Fruit fly (Drosophila melanogaster) whole organism, embryonic: ENCODE results near the gene Ssl2.

Experiments
- Aef1 ChIP-seq: fragments of 200-800 bp; sonication (Bioruptor generic); IDR thresholded peaks from 3 replicates; pipeline ENCODE4 v1.3.6; 2022; ENCODE audit warnings: missing biosample characterization, missing genetic modification characterization
- CG10274 ChIP-seq: fragments of 200-800 bp; sonication (Bioruptor generic); optimal IDR thresholded peaks from 3 replicates; lab custom pipeline; 2017; ENCODE audit warnings: missing biosample characterization, mild to moderate bottlenecking, missing genetic modification characterization
- CG11456 ChIP-seq: fragments of 200-800 bp; sonication (Bioruptor generic); IDR thresholded peaks from 3 replicates; pipeline ENCODE4 v1.3.6; 2022; ENCODE audit warnings: missing biosample characterization, missing genetic modification characterization
- CG12155 ChIP-seq: fragments of 200-800 bp; sonication (Bioruptor generic); optimal IDR thresholded peaks from 3 replicates; lab custom pipeline; 2016; ENCODE audit warnings: missing biosample characterization, missing genetic modification characterization
- CG12942 ChIP-seq: fragments of 200-800 bp; sonication (Bioruptor generic); optimal IDR thresholded peaks from 3 replicates; lab custom pipeline; 2016; ENCODE audit warnings: missing biosample characterization, missing genetic modification characterization
- CG15011 ChIP-seq: fragments of 200-800 bp; sonication (Bioruptor generic); optimal IDR thresholded peaks from 3 replicates; lab custom pipeline; 2018; ENCODE audit warnings: missing biosample characterization, mild to moderate bottlenecking, missing genetic modification characterization
- CG15073 ChIP-seq: fragments of 200-800 bp; sonication (Bioruptor generic); optimal IDR thresholded peaks from 2 replicates; lab custom pipeline; 2016; ENCODE audit warnings: missing biosample characterization, missing genetic modification characterization
- CG1602 ChIP-seq: fragments of 200-800 bp; sonication (Bioruptor generic); optimal IDR thresholded peaks from 3 replicates; lab custom pipeline; 2016; ENCODE audit warnings: missing biosample characterization, missing genetic modification characterization
- CG16779 ChIP-seq: fragments of 200-800 bp; sonication (Bioruptor generic); IDR thresholded peaks from 2 replicates; pipeline ENCODE4 v1.3.6; 2022; ENCODE audit warnings: missing biosample characterization, missing genetic modification characterization
- CG16863 ChIP-seq: fragments of 200-800 bp; sonication (Bioruptor generic); optimal IDR thresholded peaks from 3 replicates; lab custom pipeline; 2016; ENCODE audit warnings: missing biosample characterization, missing genetic modification characterization
- CG17186 ChIP-seq: fragments of 200-800 bp; sonication (Bioruptor generic); optimal IDR thresholded peaks from 3 replicates; lab custom pipeline; 2017; ENCODE audit warnings: missing biosample characterization, missing genetic modification reagents, missing genetic modification characterization
- CG17385 ChIP-seq: fragments of 200-800 bp; sonication (Bioruptor generic); optimal IDR thresholded peaks from 3 replicates; lab custom pipeline; 2018; ENCODE audit warnings: missing biosample characterization, mild to moderate bottlenecking, missing genetic modification characterization
- CG30403 ChIP-seq: fragments of 200-800 bp; sonication (Bioruptor generic); optimal IDR thresholded peaks from 3 replicates; lab custom pipeline; 2016; ENCODE audit warnings: missing biosample characterization, missing genetic modification characterization
- CG31388 ChIP-seq: fragments of 200-800 bp; sonication (Bioruptor generic); optimal IDR thresholded peaks from 2 replicates; lab custom pipeline; 2016; ENCODE audit warnings: missing biosample characterization, missing genetic modification characterization
- CG3163 ChIP-seq: fragments of 200-800 bp; sonication (Bioruptor generic); optimal IDR thresholded peaks from 3 replicates; lab custom pipeline; 2016; ENCODE audit warnings: missing biosample characterization, missing genetic modification characterization
- CG32532 ChIP-seq: fragments of 200-800 bp; sonication (Bioruptor generic); IDR thresholded peaks from 2 replicates; pipeline ENCODE4 v1.3.6; 2022; ENCODE audit warnings: missing biosample characterization, missing genetic modification characterization
- CG4424 ChIP-seq: fragments of 200-800 bp; sonication (Bioruptor generic); optimal IDR thresholded peaks from 3 replicates; lab custom pipeline; 2016; ENCODE audit warnings: missing biosample characterization, missing genetic modification characterization
- CG4820 ChIP-seq: fragments of 200-800 bp; sonication (Bioruptor generic); optimal IDR thresholded peaks from 3 replicates; lab custom pipeline; 2016; ENCODE audit warnings: missing biosample characterization, missing genetic modification characterization
- CG6654 ChIP-seq: fragments of 200-800 bp; sonication (Bioruptor generic); optimal IDR thresholded peaks from 2 replicates; lab custom pipeline; 2017; ENCODE audit warnings: missing biosample characterization, mild to moderate bottlenecking, missing genetic modification characterization
- CG6765 ChIP-seq: fragments of 200-800 bp; sonication (Bioruptor generic); optimal IDR thresholded peaks from 3 replicates; lab custom pipeline; 2017; ENCODE audit warnings: missing biosample characterization, mild to moderate bottlenecking, missing genetic modification characterization
- CG6854 ChIP-seq: fragments of 200-800 bp; sonication (Bioruptor generic); optimal IDR thresholded peaks from 3 replicates; lab custom pipeline; 2017; ENCODE audit warnings: missing biosample characterization, mild to moderate bottlenecking, missing genetic modification characterization
- CG7786 ChIP-seq: fragments of 200-800 bp; sonication (Bioruptor generic); optimal IDR thresholded peaks from 2 replicates; lab custom pipeline; 2016; ENCODE audit warnings: missing biosample characterization, missing genetic modification characterization
- CG7839 ChIP-seq: fragments of 200-800 bp; sonication (Bioruptor generic); optimal IDR thresholded peaks from 3 replicates; lab custom pipeline; 2018; ENCODE audit warnings: missing biosample characterization, mild to moderate bottlenecking, missing genetic modification characterization, moderate library complexity
- CG8388 ChIP-seq: fragments of 200-800 bp; sonication (Bioruptor generic); optimal IDR thresholded peaks from 2 replicates; lab custom pipeline; 2019; ENCODE audit warnings: missing biosample characterization, mild to moderate bottlenecking, missing genetic modification characterization, moderate library complexity
- CoRest ChIP-seq: fragments of 200-800 bp; sonication (Bioruptor generic); optimal IDR thresholded peaks from 3 replicates; lab custom pipeline; 2018; ENCODE audit warnings: missing biosample characterization, mild to moderate bottlenecking, missing genetic modification characterization, moderate library complexity
- D ChIP-seq, 2 experiments: fragments of 200-800 bp in 1 of 2; fragments of >200 bp in 1 of 2; sonication (Bioruptor generic) in 1 of 2; optimal IDR thresholded peaks; 2 replicates in 1 of 2; 3 replicates in 1 of 2; lab custom pipeline; 2017; ENCODE audit warnings: mild to moderate bottlenecking in 1 of 2, missing biosample characterization in 1 of 2, missing genetic modification characterization in 1 of 2, missing genetic modification reagents in 1 of 2
- Dip2 ChIP-seq: fragments of 200-800 bp; sonication (Bioruptor generic); IDR thresholded peaks from 2 replicates; pipeline ENCODE4 v1.3.6; 2022; ENCODE audit warnings: missing biosample characterization, missing genetic modification characterization
- Doc3 ChIP-seq: fragments of 200-800 bp; sonication (Bioruptor generic); IDR thresholded peaks from 3 replicates; pipeline ENCODE4 v1.3.6; 2022; ENCODE audit warnings: missing biosample characterization, missing genetic modification characterization; ENCODE audit not compliant: partially characterized antibody
- E2f1 ChIP-seq: fragments of 200-800 bp; sonication (Bioruptor generic); IDR thresholded peaks from 2 replicates; pipeline ENCODE4 v1.3.6; 2022; ENCODE audit warnings: missing biosample characterization, missing genetic modification characterization
- E2f2 ChIP-seq: fragments of 200-800 bp; sonication (Bioruptor generic); IDR thresholded peaks from 2 replicates; pipeline ENCODE4 v1.3.6; 2022; ENCODE audit warnings: missing biosample characterization, missing genetic modification characterization
- Fer1 ChIP-seq: fragments of 200-800 bp; sonication (Bioruptor generic); optimal IDR thresholded peaks from 2 replicates; lab custom pipeline; 2017; ENCODE audit warnings: missing biosample characterization, mild to moderate bottlenecking, missing genetic modification characterization
- HHEX ChIP-seq: fragments of 200-800 bp; sonication (Bioruptor generic); optimal IDR thresholded peaks from 3 replicates; lab custom pipeline; 2017; ENCODE audit warnings: missing biosample characterization, mild to moderate bottlenecking, missing genetic modification characterization, missing genetic modification reagents
- Lhr ChIP-seq: fragments of 200-800 bp; sonication (Bioruptor generic); optimal IDR thresholded peaks from 3 replicates; lab custom pipeline; 2017; ENCODE audit warnings: mild to moderate bottlenecking, missing biosample characterization, missing genetic modification reagents, missing genetic modification characterization
- NK7.1 ChIP-seq: fragments of 200-800 bp; sonication (Bioruptor generic); optimal IDR thresholded peaks from 3 replicates; lab custom pipeline; 2016; ENCODE audit warnings: missing biosample characterization, missing genetic modification characterization
- Optix ChIP-seq: fragments of 200-800 bp; sonication (Bioruptor generic); IDR thresholded peaks from 3 replicates; pipeline ENCODE4 v1.3.6; 2022; ENCODE audit warnings: missing biosample characterization, missing genetic modification characterization
- Six4 ChIP-seq: fragments of 200-800 bp; sonication (Bioruptor generic); optimal IDR thresholded peaks from 2 replicates; lab custom pipeline; 2016; ENCODE audit warnings: missing biosample characterization, missing genetic modification characterization
- bcd ChIP-seq: fragments of 200-800 bp; sonication (Bioruptor generic); optimal IDR thresholded peaks from 2 replicates; lab custom pipeline; 2017; ENCODE audit warnings: missing biosample characterization, mild to moderate bottlenecking, missing genetic modification characterization
- bowl ChIP-seq: fragments of 200-800 bp; sonication (Bioruptor generic); IDR thresholded peaks from 2 replicates; pipeline ENCODE4 v1.3.6; 2022; ENCODE audit warnings: missing biosample characterization, missing genetic modification characterization
- cad ChIP-seq: fragments of >200 bp; optimal IDR thresholded peaks from 2 replicates; lab custom pipeline; 2017; ENCODE audit warnings: missing biosample characterization, missing genetic modification characterization
- dmrt99B ChIP-seq: fragments of 200-800 bp; sonication (Bioruptor generic); optimal IDR thresholded peaks from 2 replicates; lab custom pipeline; 2018; ENCODE audit warnings: missing biosample characterization, mild to moderate bottlenecking, missing genetic modification characterization, moderate library complexity
- grn ChIP-seq: fragments of 200-800 bp; sonication (Bioruptor generic); optimal IDR thresholded peaks from 3 replicates; lab custom pipeline; 2017; ENCODE audit warnings: missing biosample characterization, missing genetic modification characterization
- gsb ChIP-seq: fragments of 200-800 bp; sonication (Bioruptor generic); IDR thresholded peaks from 2 replicates; pipeline ENCODE4 v1.3.6; 2022; ENCODE audit warnings: missing biosample characterization, missing genetic modification characterization
- hth ChIP-seq: fragments of >200 bp; optimal IDR thresholded peaks from 2 replicates; lab custom pipeline; 2017; ENCODE audit warnings: inconsistent platforms
- kay ChIP-seq: fragments of 200-800 bp; sonication (Bioruptor generic); optimal IDR thresholded peaks from 2 replicates; lab custom pipeline; 2016; ENCODE audit warnings: missing biosample characterization, missing genetic modification characterization
- knrl ChIP-seq: fragments of 200-800 bp; sonication (Bioruptor generic); IDR thresholded peaks from 3 replicates; pipeline ENCODE4 v1.3.6; 2022; ENCODE audit warnings: missing biosample characterization, missing genetic modification characterization; ENCODE audit not compliant: partially characterized antibody
- maf-S ChIP-seq: fragments of 200-800 bp; sonication (Bioruptor generic); optimal IDR thresholded peaks from 2 replicates; lab custom pipeline; 2016; ENCODE audit warnings: missing biosample characterization, missing genetic modification characterization
- peb ChIP-seq: fragments of 200-800 bp; sonication (Bioruptor generic); IDR thresholded peaks from 2 replicates; pipeline ENCODE4 v1.3.6; 2022; ENCODE audit warnings: missing biosample characterization, missing genetic modification characterization
- phol ChIP-seq: fragments of 200-800 bp; sonication (Bioruptor generic); optimal IDR thresholded peaks from 3 replicates; lab custom pipeline; 2018; ENCODE audit warnings: missing biosample characterization, mild to moderate bottlenecking, missing genetic modification characterization, moderate library complexity
- pita ChIP-seq: fragments of 200-800 bp; sonication (Bioruptor generic); optimal IDR thresholded peaks from 2 replicates; lab custom pipeline; 2017; ENCODE audit warnings: missing biosample characterization, mild to moderate bottlenecking, missing genetic modification characterization
- seq ChIP-seq: fragments of 200-800 bp; sonication (Bioruptor generic); IDR thresholded peaks from 2 replicates; pipeline ENCODE4 v1.3.6; 2022; ENCODE audit warnings: missing biosample characterization, missing genetic modification characterization
- tap ChIP-seq: fragments of 200-800 bp; optimal IDR thresholded peaks from 3 replicates; lab custom pipeline; 2019; ENCODE audit warnings: missing biosample characterization, mild to moderate bottlenecking, missing genetic modification characterization, moderate library complexity
- tin ChIP-seq: fragments of 200-800 bp; sonication (Bioruptor generic); optimal IDR thresholded peaks from 3 replicates; lab custom pipeline; 2016; ENCODE audit warnings: missing biosample characterization, missing genetic modification characterization

The Ssl2 gene

dm6 chr3R:29062717-29063206 is 30.3 kb upstream of the Ssl2 start, which contains the start of the genes Cul5 and Bicra (continued):
- peak; percentile 84; the same call in 2 of the 3 replicates for TF ChIP-seq knrl (GFP tag; lab: Robert Waterston, UW)
- TF ChIP-seq CoRest (tag; lab: Kevin White, UChicago) = no peak
- no peak for TF ChIP-seq CG1602 (GFP tag; lab: Kevin White, UChicago)
- TF ChIP-seq CG17186 = no peak
- TF ChIP-seq Optix = no peak
- TF ChIP-seq CG8388 (GFP tag; lab: Kevin White, UChicago) = no peak
- TF ChIP-seq E2f2 = 0 out of 2 replicates have a peak, but pooled peaks have one; percentile 57
- no peak for TF ChIP-seq CG12155 (GFP tag; lab: Kevin White, UChicago)
- TF ChIP-seq CG4820 (GFP tag; lab: Kevin White, UChicago) = no peak
- TF ChIP-seq CG15073 (GFP tag; lab: Kevin White, UChicago) = no peak
- no peak for TF ChIP-seq hth (lab: Kevin White, UChicago)
- TF ChIP-seq CG11456 = peak; percentile 3; the same call in 1 of the 3 replicates
- no peak for TF ChIP-seq CG7786
- peak; percentile 81; the same call in 2 of the 3 replicates for TF ChIP-seq Doc3 (GFP tag; lab: Robert Waterston, UW)
- no peak for TF ChIP-seq CG7839 (tag; lab: Kevin White, UChicago)
- no peak for TF ChIP-seq gsb
- no peak for TF ChIP-seq Lhr
- no peak for TF ChIP-seq dmrt99B (tag; lab: Kevin White, UChicago)
- no peak for TF ChIP-seq Dip2 (GFP tag; lab: Robert Waterston, UW)
- peak; percentile 13 for TF ChIP-seq grn (GFP tag; lab: Kevin White, UChicago)
- no peak for TF ChIP-seq tin (GFP tag; lab: Kevin White, UChicago)
- no peak; the same call in 2 of the 3 replicates for TF ChIP-seq Aef1
- no peak for TF ChIP-seq pita
- no peak for TF ChIP-seq CG31388 (GFP tag; lab: Kevin White, UChicago)
- no peak for TF ChIP-seq Six4 (GFP tag; lab: Kevin White, UChicago)
- no peak for TF ChIP-seq CG32532
- TF ChIP-seq kay = no peak
- no peak for TF ChIP-seq E2f1 (GFP tag; lab: Robert Waterston, UW)
- no peak for TF ChIP-seq seq (GFP tag; lab: Robert Waterston, UW)
- TF ChIP-seq CG15011 (GFP tag; lab: Kevin White, UChicago) = no peak
- TF ChIP-seq CG6654 (GFP tag; lab: Kevin White, UChicago) = no peak
- no peak for TF ChIP-seq maf-S (GFP tag; lab: Kevin White, UChicago)
- no peak for TF ChIP-seq NK7.1
- no peak for TF ChIP-seq peb (GFP tag; lab: Robert Waterston, UW)
- TF ChIP-seq CG30403 (GFP tag; lab: Kevin White, UChicago) = no peak
- TF ChIP-seq tap (tag; lab: Kevin White, UChicago) = no peak
- TF ChIP-seq CG3163 (GFP tag; lab: Kevin White, UChicago) = no peak
- TF ChIP-seq phol (tag; lab: Kevin White, UChicago) = no peak
- no peak for TF ChIP-seq CG16863 (GFP tag; lab: Kevin White, UChicago)
- no peak for TF ChIP-seq CG10274 (GFP tag; lab: Kevin White, UChicago)
- no peak for TF ChIP-seq CG17385 (GFP tag; lab: Kevin White, UChicago)
- no peak for TF ChIP-seq Fer1 (GFP tag; lab: Kevin White, UChicago)
- no peak for TF ChIP-seq CG12942
- no peak for TF ChIP-seq cad (GFP tag; lab: Kevin White, UChicago)
- no peak for TF ChIP-seq bcd
- no peak for TF ChIP-seq CG6765 (GFP tag; lab: Kevin White, UChicago)
- TF ChIP-seq CG16779 = no peak
- no peak for TF ChIP-seq D (optimal IDR thresholded peaks at IDR 0.05; lab: Kevin White, UChicago)
- no peak for TF ChIP-seq D (GFP tag; optimal IDR thresholded peaks at IDR 0.05; lab: Kevin White, UChicago)
- TF ChIP-seq CG4424 (GFP tag; lab: Kevin White, UChicago) = no peak
- no peak for TF ChIP-seq HHEX (GFP tag; lab: Kevin White, UChicago)
- no peak for TF ChIP-seq bowl (GFP tag; lab: Robert Waterston, UW)
- no peak for TF ChIP-seq CG6854 (GFP tag; lab: Kevin White, UChicago)
